Worm (Caenorhabditis elegans) whole organism, L4 larva: ENCODE measurements around the gene ecps-1.

ENCODE experiments used
- F37D6.2 ChIP-seq: sonication (generic microtip); optimal IDR thresholded peaks from 2 replicates; lab custom pipeline; 2016; ENCODE audit warnings: mild to moderate bottlenecking, missing genetic modification characterization, missing compliant biosample characterization
- F49E8.2 ChIP-seq: sonication (generic microtip); optimal IDR thresholded peaks from 2 replicates; lab custom pipeline; 2016; ENCODE audit warnings: missing compliant biosample characterization, mild to moderate bottlenecking, missing genetic modification characterization, borderline replicate concordance
- Y105C5A.15 ChIP-seq: fragments of 200-800 bp; sonication (Bioruptor generic); IDR thresholded peaks from 2 replicates; pipeline ENCODE4 v1.3.6; 2022; ENCODE audit warnings: missing genetic modification characterization, missing compliant biosample characterization
- Y48G9A.11 ChIP-seq: fragments of 200-800 bp; sonication (Bioruptor generic); IDR thresholded peaks from 2 replicates; pipeline ENCODE4 v1.3.6; 2022; ENCODE audit warnings: missing genetic modification reagents, missing genetic modification characterization, missing compliant biosample characterization
- Y5F2A.4 ChIP-seq: fragments of 200-800 bp; sonication (Bioruptor generic); optimal IDR thresholded peaks from 2 replicates; lab custom pipeline; 2018; ENCODE audit warnings: mild to moderate bottlenecking, missing genetic modification characterization, missing compliant biosample characterization
- Y75B8A.6 ChIP-seq: fragments of 200-800 bp; sonication (Bioruptor generic); IDR thresholded peaks from 2 replicates; pipeline ENCODE4 v1.3.6; 2022; ENCODE audit warnings: missing genetic modification reagents, missing genetic modification characterization, missing compliant biosample characterization
- ZK546.5 ChIP-seq, 2 experiments: sonication (generic microtip); optimal IDR thresholded peaks; 2 replicates each; lab custom pipeline; 2017; ENCODE audit warnings: missing biosample characterization in 2 of 2, missing genetic modification characterization in 2 of 2
- ama-1 ChIP-seq: fragments of 150-350 bp; optimal IDR thresholded peaks from 2 replicates; lab custom pipeline; 2014; ENCODE audit warnings: inconsistent platforms, mixed read lengths
- arid-1 ChIP-seq: fragments of 200-800 bp; sonication (Bioruptor generic); conservative IDR thresholded peaks from 2 replicates; pipeline ENCODE4 v1.3.6; 2022; ENCODE audit warnings: missing genetic modification reagents, missing genetic modification characterization, missing compliant biosample characterization
- ceh-28 ChIP-seq: fragments of 150-350 bp; optimal IDR thresholded peaks from 2 replicates; lab custom pipeline; 2014; ENCODE audit warnings: missing biosample characterization, missing genetic modification reagents, missing genetic modification characterization
- ces-1 ChIP-seq: fragments of 150-350 bp; sonication (generic microtip); optimal IDR thresholded peaks from 4 replicates; lab custom pipeline; 2014; ENCODE audit warnings: missing biosample characterization, missing genetic modification reagents, missing genetic modification characterization
- ctbp-1 ChIP-seq: fragments of 200-800 bp; sonication (Bioruptor generic); IDR thresholded peaks from 2 replicates; pipeline ENCODE4 v1.3.6; 2022; ENCODE audit warnings: missing genetic modification reagents, missing genetic modification characterization, missing compliant biosample characterization
- daf-12 ChIP-seq: fragments of 150-350 bp; optimal IDR thresholded peaks from 2 replicates; lab custom pipeline; 2014; ENCODE audit warnings: missing biosample characterization, missing genetic modification reagents, missing genetic modification characterization
- daf-16 ChIP-seq, 3 experiments: sonication (generic microtip); optimal IDR thresholded peaks; 2 replicates each; lab custom pipeline; 2016 to 2017; ENCODE audit warnings: missing genetic modification characterization in 3 of 3, missing genetic modification reagents in 3 of 3, mild to moderate bottlenecking in 2 of 3, missing compliant biosample characterization in 2 of 3, missing biosample characterization in 1 of 3, moderate library complexity in 1 of 3
- dmd-8 ChIP-seq: fragments of 200-800 bp; sonication (Bioruptor generic); IDR thresholded peaks from 2 replicates; pipeline ENCODE4 v1.3.6; 2022; ENCODE audit warnings: missing genetic modification characterization, missing compliant biosample characterization
- dpl-1 ChIP-seq: fragments of 150-350 bp; optimal IDR thresholded peaks from 2 replicates; lab custom pipeline; 2014; ENCODE audit warnings: missing biosample characterization, missing genetic modification reagents, missing genetic modification characterization
- duxl-1 ChIP-seq: sonication (generic microtip); optimal IDR thresholded peaks from 2 replicates; lab custom pipeline; 2016; ENCODE audit warnings: mild to moderate bottlenecking, missing genetic modification characterization, moderate library complexity, missing compliant biosample characterization; ENCODE audit not compliant: poor library complexity
- dve-1 ChIP-seq: sonication (generic microtip); optimal IDR thresholded peaks from 2 replicates; lab custom pipeline; 2017; ENCODE audit warnings: antibody characterized with exemption, mild to moderate bottlenecking, missing genetic modification characterization, missing compliant biosample characterization; ENCODE audit not compliant: insufficient read depth
- egl-43 ChIP-seq: fragments of 200-800 bp; sonication (Bioruptor generic); IDR thresholded peaks from 2 replicates; pipeline ENCODE4 v1.3.6; 2022; ENCODE audit warnings: missing genetic modification reagents, missing genetic modification characterization, missing compliant biosample characterization
- gei-8 ChIP-seq: fragments of 200-800 bp; sonication (Bioruptor generic); optimal IDR thresholded peaks from 2 replicates; lab custom pipeline; 2018; ENCODE audit warnings: mild to moderate bottlenecking, missing genetic modification characterization, missing compliant biosample characterization
- hif-1 ChIP-seq, 2 experiments: sonication (generic microtip); optimal IDR thresholded peaks; 2 replicates each; lab custom pipeline; 2016 to 2017; ENCODE audit warnings: missing compliant biosample characterization in 2 of 2, missing genetic modification characterization in 2 of 2, missing genetic modification reagents in 2 of 2, missing genotype in 2 of 2, mild to moderate bottlenecking in 1 of 2
- hmg-1.1 ChIP-seq: fragments of 200-800 bp; sonication (Bioruptor generic); IDR thresholded peaks from 2 replicates; pipeline ENCODE4 v1.3.6; 2022; ENCODE audit warnings: missing genetic modification reagents, missing genetic modification characterization, missing compliant biosample characterization
- lin-13 ChIP-seq: fragments of 150-350 bp; optimal IDR thresholded peaks from 2 replicates; lab custom pipeline; 2014; ENCODE audit warnings: missing biosample characterization, missing genetic modification reagents, missing genetic modification characterization
- lin-38 ChIP-seq: fragments of 200-800 bp; sonication (Bioruptor generic); IDR thresholded peaks from 2 replicates; pipeline ENCODE4 v1.3.6; 2022; ENCODE audit warnings: missing genetic modification reagents, missing genetic modification characterization, missing compliant biosample characterization
- lin-39 ChIP-seq: fragments of 150-350 bp; optimal IDR thresholded peaks from 2 replicates; lab custom pipeline; 2014; ENCODE audit warnings: missing biosample characterization, missing genetic modification reagents, missing genetic modification characterization
- madf-5 ChIP-seq, 2 experiments: fragments of 200-800 bp; sonication (Bioruptor generic); IDR thresholded peaks; 2 replicates each; pipeline ENCODE4 v1.3.6; 2022; ENCODE audit warnings: missing compliant biosample characterization in 2 of 2, missing genetic modification characterization in 2 of 2
- mdt-29 ChIP-seq: fragments of 200-800 bp; sonication (Bioruptor generic); IDR thresholded peaks from 2 replicates; pipeline ENCODE4 v1.3.6; 2022; ENCODE audit warnings: missing genetic modification reagents, missing genetic modification characterization, missing compliant biosample characterization
- mep-1 ChIP-seq: fragments of 150-350 bp; sonication (generic microtip); optimal IDR thresholded peaks from 3 replicates; lab custom pipeline; 2014; ENCODE audit warnings: missing biosample characterization, missing genetic modification characterization
- mes-2 ChIP-seq: sonication (generic microtip); optimal IDR thresholded peaks from 2 replicates; lab custom pipeline; 2016; ENCODE audit warnings: missing genotype, mild to moderate bottlenecking, missing genetic modification characterization, missing compliant biosample characterization; ENCODE audit not compliant: poor library complexity, severe bottlenecking
- mxl-2 ChIP-seq: fragments of 200-800 bp; sonication (Bioruptor generic); conservative IDR thresholded peaks from 2 replicates; pipeline ENCODE4 v1.3.6; 2022; ENCODE audit warnings: missing genetic modification reagents, missing genetic modification characterization, missing compliant biosample characterization
- nhr-102 ChIP-seq: sonication (generic microtip); optimal IDR thresholded peaks from 2 replicates; lab custom pipeline; 2016; ENCODE audit warnings: mild to moderate bottlenecking, missing genetic modification characterization, moderate library complexity, missing compliant biosample characterization
- nhr-111 ChIP-seq: fragments of 200-800 bp; sonication (Bioruptor generic); optimal IDR thresholded peaks from 2 replicates; lab custom pipeline; 2018; ENCODE audit warnings: mild to moderate bottlenecking, missing genetic modification characterization, missing compliant biosample characterization
- nhr-237 ChIP-seq: sonication (generic microtip); optimal IDR thresholded peaks from 2 replicates; lab custom pipeline; 2017; ENCODE audit warnings: missing biosample characterization, missing genetic modification characterization
- nhr-41 ChIP-seq: fragments of 200-800 bp; sonication (Bioruptor generic); IDR thresholded peaks from 2 replicates; pipeline ENCODE4 v1.3.6; 2022; ENCODE audit warnings: missing genetic modification reagents, missing genetic modification characterization, missing compliant biosample characterization
- nhr-42 ChIP-seq: fragments of 200-800 bp; sonication (Bioruptor generic); IDR thresholded peaks from 2 replicates; pipeline ENCODE4 v1.3.6; 2022; ENCODE audit warnings: missing genetic modification characterization, missing compliant biosample characterization
- nhr-48 ChIP-seq: sonication (generic microtip); optimal IDR thresholded peaks from 2 replicates; lab custom pipeline; 2016; ENCODE audit warnings: mild to moderate bottlenecking, missing genetic modification characterization, missing compliant biosample characterization
- nhr-77 ChIP-seq: fragments of 150-350 bp; optimal IDR thresholded peaks from 2 replicates; lab custom pipeline; 2014; ENCODE audit warnings: missing biosample characterization, missing genetic modification characterization
- pha-4 ChIP-seq, 2 experiments: fragments of 150-350 bp in 1 of 2; fragments of 200-800 bp in 1 of 2; sonication (Bioruptor generic) in 1 of 2; IDR thresholded peaks in 1 of 2; optimal IDR thresholded peaks in 1 of 2; 2 replicates each; pipeline versions ENCODE4 v1.3.6 to Lab custom; 2014 to 2022; ENCODE audit warnings: missing genetic modification characterization in 2 of 2, missing genetic modification reagents in 2 of 2, missing biosample characterization in 1 of 2, missing compliant biosample characterization in 1 of 2
- rbr-2 ChIP-seq: sonication (generic microtip); optimal IDR thresholded peaks from 2 replicates; lab custom pipeline; 2016; ENCODE audit warnings: missing genotype, missing genetic modification characterization, missing compliant biosample characterization
- set-16 ChIP-seq: fragments of 200-800 bp; sonication (Bioruptor generic); IDR thresholded peaks from 2 replicates; pipeline ENCODE4 v1.3.6; 2022; ENCODE audit warnings: missing genetic modification reagents, missing genetic modification characterization, missing compliant biosample characterization
- skn-1 ChIP-seq: fragments of 150-350 bp; optimal IDR thresholded peaks from 2 replicates; lab custom pipeline; 2014; ENCODE audit warnings: missing biosample characterization, missing genetic modification characterization
- snpc-1.2 ChIP-seq: fragments of 200-800 bp; sonication (Bioruptor generic); IDR thresholded peaks from 2 replicates; pipeline ENCODE4 v1.3.6; 2022; ENCODE audit warnings: missing genetic modification reagents, missing genetic modification characterization, missing compliant biosample characterization
- unc-130 ChIP-seq: sonication (generic microtip); optimal IDR thresholded peaks from 2 replicates; lab custom pipeline; 2016; ENCODE audit warnings: missing genetic modification reagents, missing genetic modification characterization, missing compliant biosample characterization
- unc-62 ChIP-seq, 3 experiments: fragments of 150-350 bp in 1 of 3; sonication (generic microtip); optimal IDR thresholded peaks in 2 of 3; peaks in 1 of 3; 1 replicate in 1 of 3; 2 replicates in 2 of 3; lab custom pipeline; 2014 to 2017; ENCODE audit warnings: missing biosample characterization in 3 of 3, missing genetic modification characterization in 3 of 3, missing genetic modification reagents in 3 of 3, missing genotype in 1 of 3
- ztf-7 ChIP-seq: fragments of 150-350 bp; optimal IDR thresholded peaks from 2 replicates; lab custom pipeline; 2014; ENCODE audit warnings: missing biosample characterization, missing genetic modification characterization

The ecps-1 gene

DNA sequence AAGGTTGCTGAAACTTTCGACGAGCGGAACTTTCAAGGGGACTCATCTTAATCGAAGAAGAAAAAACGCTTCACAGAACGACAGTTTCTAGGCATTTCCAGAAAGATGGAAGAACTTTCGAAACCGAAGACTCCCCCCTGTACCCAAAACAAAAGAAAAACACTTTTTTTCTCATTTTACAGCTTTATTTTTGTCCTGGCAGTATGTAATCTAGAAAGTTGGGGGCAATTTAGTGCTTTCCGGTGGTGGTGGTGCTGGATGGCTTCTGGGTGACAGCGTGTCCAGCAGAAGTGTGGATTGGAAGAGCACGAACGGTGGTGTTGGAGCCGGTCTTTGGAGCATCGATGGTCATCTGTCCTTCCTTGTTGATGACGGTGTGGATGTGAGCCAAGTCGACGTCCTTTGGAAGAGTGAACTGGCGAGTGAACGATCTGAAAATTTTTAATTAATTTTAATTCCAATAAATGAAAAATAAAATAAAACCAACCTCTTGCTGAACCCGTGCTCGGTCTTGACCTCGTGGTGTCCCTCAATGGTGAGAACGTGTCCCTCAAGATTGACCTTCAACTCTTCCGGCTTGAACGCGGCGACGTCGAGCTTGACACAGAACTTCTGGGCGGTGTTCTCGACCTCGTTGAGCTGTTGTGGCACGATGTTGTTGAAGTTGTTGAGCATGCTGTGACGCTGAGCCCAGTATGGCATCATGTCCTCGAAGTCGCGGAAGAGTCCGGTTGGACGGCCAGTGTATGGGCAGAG lies 45.8 kb upstream of the ecps-1 start (continued):
- TF ChIP-seq nhr-48 (tag; lab: Kevin White, UChicago) = no peak
- TF ChIP-seq ceh-28 (tag; lab: Kevin White, UChicago) = no peak
- TF ChIP-seq lin-38 (GFP tag; lab: Robert Waterston, UW) = peak; percentile 79
- no peak; the same call in 1 of the 2 replicates for TF ChIP-seq dmd-8 (GFP tag; lab: Robert Waterston, UW)
- TF ChIP-seq set-16 (GFP tag; lab: Robert Waterston, UW) = peak; percentile 33; the same call in 1 of the 2 replicates
- peak; percentile 1 for TF ChIP-seq Y5F2A.4 (GFP tag; lab: Kevin White, UChicago)
- TF ChIP-seq mdt-29 (GFP tag; lab: Robert Waterston, UW) = no peak
- TF ChIP-seq F37D6.2 (tag; lab: Kevin White, UChicago) = no peak
- TF ChIP-seq ctbp-1 = 0 out of 2 replicates have a peak, but pooled peaks have one; percentile 28
- no peak for TF ChIP-seq hif-1 (tag; optimal IDR thresholded peaks at IDR 0.05; lab: Kevin White, UChicago)
- TF ChIP-seq rbr-2 = no peak
- TF ChIP-seq ama-1 (lab: Kevin White, UChicago) = peak; percentile 56
- TF ChIP-seq mes-2 (tag; lab: Kevin White, UChicago) = peak; percentile 13
- 0 out of 2 replicates have a peak, but pooled peaks have one; percentile 28 for TF ChIP-seq arid-1
- peak; percentile 83 for TF ChIP-seq unc-130
- no peak for TF ChIP-seq nhr-237 (tag; lab: Kevin White, UChicago)
- no peak for TF ChIP-seq Y105C5A.15
- peak; percentile 54 for TF ChIP-seq F49E8.2 (tag; lab: Kevin White, UChicago)
- TF ChIP-seq mxl-2 (GFP tag; lab: Robert Waterston, UW) = no peak
- no peak for TF ChIP-seq duxl-1
- peak; percentile 57 for TF ChIP-seq snpc-1.2 (GFP tag; lab: Robert Waterston, UW)
- no peak for TF ChIP-seq daf-12 (tag; lab: Kevin White, UChicago)
- TF ChIP-seq nhr-111 (GFP tag; lab: Kevin White, UChicago) = no peak
- peak; percentile 26 for TF ChIP-seq gei-8 (GFP tag; lab: Kevin White, UChicago)
- no peak for TF ChIP-seq Y75B8A.6 (GFP tag; lab: Robert Waterston, UW)
- TF ChIP-seq madf-5 (GFP tag; IDR thresholded peaks at IDR 0.05; lab: Robert Waterston, UW) = no peak
- TF ChIP-seq egl-43 (GFP tag; lab: Robert Waterston, UW) = peak; percentile 20; the same call in 1 of the 2 replicates

DNA sequence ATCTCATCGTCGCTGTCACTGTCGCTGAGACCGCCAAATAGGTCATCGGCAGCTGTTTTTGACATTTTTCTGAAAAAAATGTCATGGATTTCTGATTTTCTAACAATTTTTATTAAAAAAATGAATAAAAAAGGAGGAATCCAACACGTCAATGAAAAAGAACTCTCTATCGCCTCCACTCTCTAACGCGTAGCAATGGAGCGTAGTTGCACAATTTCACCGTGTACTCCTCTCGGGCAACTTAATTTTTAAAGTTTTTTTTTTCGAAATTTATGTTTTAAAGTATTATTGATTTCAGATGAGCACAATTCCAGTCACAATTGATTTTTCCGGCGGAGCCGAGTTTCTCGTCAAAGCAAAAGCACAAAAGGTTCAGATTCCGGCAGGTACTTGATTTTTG lies 44.8 kb upstream of the ecps-1 start, which contains the start of the genes taf-11.3 and urm-1:
taf-11.3 (minus strand) TSS at position 69 of the 400 bp plus-strand sequence.
urm-1 (plus strand) TSS at position 299 of the 400 bp plus-strand sequence.
- TF ChIP-seq Y48G9A.11 (no peak), arid-1 (0 out of 2 replicates have a peak, but pooled peaks have one; percentile 30), pha-4 (GFP tag; IDR thresholded peaks at IDR 0.05; lab: Robert Waterston, UW) (no peak), pha-4 (tag; optimal IDR thresholded peaks at IDR 0.05; lab: Kevin White, UChicago) (peak; percentile 79), dve-1 (tag; lab: Kevin White, UChicago) (peak; percentile 82), lin-38 (GFP tag; lab: Robert Waterston, UW) (peak; percentile 96), rbr-2 (peak; percentile 32), ztf-7 (tag; lab: Kevin White, UChicago) (peak; percentile 55), F37D6.2 (tag; lab: Kevin White, UChicago) (peak; percentile 6), nhr-102 (tag; lab: Kevin White, UChicago) (peak; percentile 10), mep-1 (tag; lab: Kevin White, UChicago) (peak; percentile 79), dpl-1 (GFP tag; lab: Kevin White, UChicago) (peak; percentile 83), gei-8 (GFP tag; lab: Kevin White, UChicago) (no peak), Y5F2A.4 (GFP tag; lab: Kevin White, UChicago) (no peak), lin-39 (tag; lab: Kevin White, UChicago) (no peak), hmg-1.1 (GFP tag; lab: Robert Waterston, UW) (peak; percentile 52), nhr-41 (no peak), ZK546.5 (tag; optimal IDR thresholded peaks at IDR 0.05; lab: Kevin White, UChicago) (no peak), unc-62 (GFP tag; optimal IDR thresholded peaks at IDR 0.05 in 1 of 2; lab: Kevin White, UChicago) (peak in 1 of 2 experiments; percentile 84), unc-62 (tag; optimal IDR thresholded peaks at IDR 0.05; lab: Kevin White, UChicago) (no peak), madf-5 (GFP tag; IDR thresholded peaks at IDR 0.05; lab: Robert Waterston, UW) (no peak), lin-13 (peak; percentile 74), skn-1 (tag; lab: Kevin White, UChicago) (no peak), ces-1 (no peak), nhr-77 (tag; lab: Kevin White, UChicago) (peak; percentile 70), daf-16 (GFP tag; optimal IDR thresholded peaks at IDR 0.05; lab: Kevin White, UChicago) (no peak), daf-16 (tag; optimal IDR thresholded peaks at IDR 0.05; lab: Kevin White, UChicago) (peak; percentile 40), nhr-42 (no peak)
